Worm (Caenorhabditis elegans): ENCODE measurements around the gene pqn-22.

Gene pqn-22

ce11 chrIV:6060912-6061311 lies 27.5 kb upstream of the pqn-22 start:
- no peak for TF ChIP-seq K09A11.1 (tag; optimal IDR thresholded peaks at IDR 0.05; ENCODE audit: insufficient read depth)
- peak; percentile 94 for TF ChIP-seq unc-42 (tag; optimal IDR thresholded peaks at IDR 0.05)

- TF ChIP-seq ama-1 (optimal IDR thresholded peaks at IDR 0.05) (no peak), ttx-3 (tag; optimal IDR thresholded peaks at IDR 0.05) (no peak), che-1 (tag; optimal IDR thresholded peaks at IDR 0.05) (no peak), tbx-7 (tag; optimal IDR thresholded peaks at IDR 0.05) (no peak), odd-2 (tag; optimal IDR thresholded peaks at IDR 0.05) (no peak), F13H6.1 (tag; optimal IDR thresholded peaks at IDR 0.05) (no peak), K09A11.1 (tag; optimal IDR thresholded peaks at IDR 0.05; ENCODE audit: insufficient read depth) (no peak), unc-55 (GFP tag; optimal IDR thresholded peaks at IDR 0.05) (no peak), dve-1 (tag; optimal IDR thresholded peaks at IDR 0.05) (no peak), ceh-22 (tag; optimal IDR thresholded peaks at IDR 0.05) (no peak), zip-5 (tag; optimal IDR thresholded peaks at IDR 0.05) (no peak), ceh-31 (tag; optimal IDR thresholded peaks at IDR 0.05) (no peak), ceh-6 (GFP tag; optimal IDR thresholded peaks at IDR 0.05) (no peak), fax-1 (tag; optimal IDR thresholded peaks at IDR 0.05) (no peak), ceh-30 (tag; optimal IDR thresholded peaks at IDR 0.05) (no peak), syd-9 (tag; optimal IDR thresholded peaks at IDR 0.05) (no peak), eyg-1 (tag; optimal IDR thresholded peaks at IDR 0.05) (no peak), rnt-1 (tag; optimal IDR thresholded peaks at IDR 0.05) (no peak), pha-4 (tag; optimal IDR thresholded peaks at IDR 0.05) (no peak)
Observed at ce11 chrIV:6059702-6060101, 26.3 kb upstream of the pqn-22 start.

- TF ChIP-seq hlh-13 (GFP tag; optimal IDR thresholded peaks at IDR 0.05): no peak
- peak; percentile 86 for TF ChIP-seq unc-42 (tag; optimal IDR thresholded peaks at IDR 0.05)
- TF ChIP-seq ref-2 (tag; optimal IDR thresholded peaks at IDR 0.05): no peak
- TF ChIP-seq ceh-24 (tag; optimal IDR thresholded peaks at IDR 0.05): no peak
- no peak for TF ChIP-seq unc-86 (tag; optimal IDR thresholded peaks at IDR 0.05)
- no peak for TF ChIP-seq sdc-2 (tag; optimal IDR thresholded peaks at IDR 0.05)
Observed at ce11 chrIV:6054833-6055232, 21.4 kb upstream of the pqn-22 start.

- no peak for TF ChIP-seq pat-9 (tag; optimal IDR thresholded peaks at IDR 0.05)
- no peak for TF ChIP-seq fkh-10 (GFP tag; optimal IDR thresholded peaks at IDR 0.05)
- TF ChIP-seq ceh-24 (tag; optimal IDR thresholded peaks at IDR 0.05): no peak
- peak; percentile 11 for TF ChIP-seq ceh-18 (tag; optimal IDR thresholded peaks at IDR 0.05)
- peak; percentile 23 for TF ChIP-seq ceh-31 (tag; optimal IDR thresholded peaks at IDR 0.05)
- TF ChIP-seq nfya-1 (tag; optimal IDR thresholded peaks at IDR 0.05): peak; percentile 38
- no peak for TF ChIP-seq unc-86 (tag; optimal IDR thresholded peaks at IDR 0.05)
- no peak for TF ChIP-seq nhr-232 (tag; optimal IDR thresholded peaks at IDR 0.05)
- peak; percentile 47 for TF ChIP-seq ceh-34 (tag; optimal IDR thresholded peaks at IDR 0.05)
- no peak for TF ChIP-seq ahr-1 (tag; optimal IDR thresholded peaks at IDR 0.05)
- TF ChIP-seq F13H6.1 (tag; optimal IDR thresholded peaks at IDR 0.05): no peak
- no peak for TF ChIP-seq fkh-6 (tag; optimal IDR thresholded peaks at IDR 0.05)
- no peak for TF ChIP-seq ets-4 (tag; optimal IDR thresholded peaks at IDR 0.05)
Observed at ce11 chrIV:6053436-6053835, 20.0 kb upstream of the pqn-22 start.

- TF ChIP-seq elt-4 (tag; optimal IDR thresholded peaks at IDR 0.05) (no peak), elt-2 (tag; optimal IDR thresholded peaks at IDR 0.05) (peak; percentile 15)
Observed at ce11 chrIV:6051884-6052283, 18.4 kb upstream of the pqn-22 start.

All from whole organism, late embryonic.